Worm (Caenorhabditis elegans): ENCODE data around the gene D1014.2.

D1014.2 gene

ce11 chrV:8143605-8144004, at the start of gene D1014.2:
D1014.2 (plus strand) TSS chrV:8143905.
- TF ChIP-seq C04F5.9 (tag; optimal IDR thresholded peaks at IDR 0.05) (no peak), nhr-28 (tag; optimal IDR thresholded peaks at IDR 0.05) (no peak), ceh-88 (GFP tag; IDR thresholded peaks at IDR 0.05) (no peak), lin-15B (tag; optimal IDR thresholded peaks at IDR 0.05) (no peak), mef-2 (tag; optimal IDR thresholded peaks at IDR 0.05) (no peak), efl-1 (optimal IDR thresholded peaks at IDR 0.05) (no peak), efl-1 (GFP tag; optimal IDR thresholded peaks at IDR 0.05 in 1 of 2) (no peak), irx-1 (tag; optimal IDR thresholded peaks at IDR 0.05) (no peak), ces-1 (GFP tag; optimal IDR thresholded peaks at IDR 0.05) (no peak), tlp-1 (tag; optimal IDR thresholded peaks at IDR 0.05) (no peak), mep-1 (tag; optimal IDR thresholded peaks at IDR 0.05) (no peak), nhr-12 (tag; optimal IDR thresholded peaks at IDR 0.05) (no peak), vab-15 (tag; optimal IDR thresholded peaks at IDR 0.05) (no peak), snu-23 (GFP tag; optimal IDR thresholded peaks at IDR 0.05) (no peak), nhr-85 (tag) (no peak), hpl-2 (GFP tag; optimal IDR thresholded peaks at IDR 0.05) (no peak), lin-39 (tag; optimal IDR thresholded peaks at IDR 0.05) (no peak), jun-1 (tag; optimal IDR thresholded peaks at IDR 0.05) (no peak), F16B12.6 (tag; optimal IDR thresholded peaks at IDR 0.05) (no peak), egl-27 (tag; optimal IDR thresholded peaks at IDR 0.05) (no peak), C16A3.4 (tag; optimal IDR thresholded peaks at IDR 0.05) (no peak)

- TF ChIP-seq ceh-8 (GFP tag; optimal IDR thresholded peaks at IDR 0.05) (no peak), isw-1 (GFP tag; IDR thresholded peaks at IDR 0.05) (no peak), dsc-1 (tag; optimal IDR thresholded peaks at IDR 0.05) (no peak), lsy-2 (tag; optimal IDR thresholded peaks at IDR 0.05) (no peak)
Observed at ce11 chrV:8095378-8095777, 48.3 kb upstream of the D1014.2 start, which contains the start of gene str-146. str-146 (minus strand) TSS chrV:8095478.

ce11 chrV:8098239-8098638, 45.5 kb upstream of the D1014.2 start, which contains the start of gene str-145:
str-145 (minus strand) TSS chrV:8098339.
- no peak for TF ChIP-seq ceh-8 (GFP tag; optimal IDR thresholded peaks at IDR 0.05)
- TF ChIP-seq nhr-19 (GFP tag; conservative IDR thresholded peaks at IDR 0.05): no peak
- TF ChIP-seq sup-37 (GFP tag; optimal IDR thresholded peaks at IDR 0.05): no peak
- no peak for TF ChIP-seq fkh-8 (tag; optimal IDR thresholded peaks at IDR 0.05)
- TF ChIP-seq lin-39 (tag; optimal IDR thresholded peaks at IDR 0.05): no peak
- no peak for TF ChIP-seq fkh-10 (GFP tag; optimal IDR thresholded peaks at IDR 0.05)
- TF ChIP-seq nhr-76 (tag; optimal IDR thresholded peaks at IDR 0.05): no peak
- no peak for TF ChIP-seq pax-3 (tag; optimal IDR thresholded peaks at IDR 0.05)
- TF ChIP-seq fos-1 (tag; optimal IDR thresholded peaks at IDR 0.05): no peak
- no peak for TF ChIP-seq lin-35 (GFP tag; optimal IDR thresholded peaks at IDR 0.05)
- TF ChIP-seq vab-15 (tag; optimal IDR thresholded peaks at IDR 0.05): no peak
- no peak for TF ChIP-seq ces-1 (GFP tag; optimal IDR thresholded peaks at IDR 0.05)
- no peak for TF ChIP-seq nhr-85 (tag)
- no peak for TF ChIP-seq ceh-88 (GFP tag; IDR thresholded peaks at IDR 0.05)
- TF ChIP-seq nhr-11 (tag; optimal IDR thresholded peaks at IDR 0.05): no peak
- no peak for TF ChIP-seq aly-2 (tag; optimal IDR thresholded peaks at IDR 0.05)
- no peak for TF ChIP-seq unc-30 (tag; optimal IDR thresholded peaks at IDR 0.05)
- TF ChIP-seq skn-1 (tag; optimal IDR thresholded peaks at IDR 0.05): no peak

ce11 chrV:8099306-8099705, 44.4 kb upstream of the D1014.2 start, which contains the start of gene sdz-23:
sdz-23 (plus strand) TSS chrV:8099606.
- no peak for TF ChIP-seq ztf-11 (tag; optimal IDR thresholded peaks at IDR 0.05)
- TF ChIP-seq nhr-237 (tag; optimal IDR thresholded peaks at IDR 0.05): no peak
- TF ChIP-seq ceh-63 (GFP tag; optimal IDR thresholded peaks at IDR 0.05): no peak
- TF ChIP-seq lin-35 (GFP tag; optimal IDR thresholded peaks at IDR 0.05): no peak
- TF ChIP-seq nhr-76 (tag; optimal IDR thresholded peaks at IDR 0.05): no peak
- TF ChIP-seq dpl-1 (GFP tag; optimal IDR thresholded peaks at IDR 0.05): no peak
- no peak for TF ChIP-seq nhr-85 (tag)
- TF ChIP-seq grh-1 (GFP tag; IDR thresholded peaks at IDR 0.05): no peak
- no peak for TF ChIP-seq nhr-47 (tag; optimal IDR thresholded peaks at IDR 0.05)
- no peak for TF ChIP-seq unc-62 (GFP tag; optimal IDR thresholded peaks at IDR 0.05)
- TF ChIP-seq nhr-20 (tag; optimal IDR thresholded peaks at IDR 0.05): no peak
- no peak for TF ChIP-seq unc-30 (tag; optimal IDR thresholded peaks at IDR 0.05)
- TF ChIP-seq lin-13 (GFP tag; optimal IDR thresholded peaks at IDR 0.05): no peak
- no peak for TF ChIP-seq mdl-1 (tag; optimal IDR thresholded peaks at IDR 0.05)
- no peak for TF ChIP-seq aly-2 (tag; optimal IDR thresholded peaks at IDR 0.05)
- TF ChIP-seq C04F5.9 (tag; optimal IDR thresholded peaks at IDR 0.05): no peak
- TF ChIP-seq fkh-4 (tag; optimal IDR thresholded peaks at IDR 0.05; ENCODE audit: borderline replicate concordance): no peak
- TF ChIP-seq hlh-17 (GFP tag; optimal IDR thresholded peaks at IDR 0.05; ENCODE audit: borderline replicate concordance): no peak
- TF ChIP-seq sox-4 (tag; optimal IDR thresholded peaks at IDR 0.05): no peak
- no peak for TF ChIP-seq F16B12.6 (tag; optimal IDR thresholded peaks at IDR 0.05)
